Fruit fly (Drosophila melanogaster): ENCODE measurements around the gene CG10359.

CG10359 gene

DNA sequence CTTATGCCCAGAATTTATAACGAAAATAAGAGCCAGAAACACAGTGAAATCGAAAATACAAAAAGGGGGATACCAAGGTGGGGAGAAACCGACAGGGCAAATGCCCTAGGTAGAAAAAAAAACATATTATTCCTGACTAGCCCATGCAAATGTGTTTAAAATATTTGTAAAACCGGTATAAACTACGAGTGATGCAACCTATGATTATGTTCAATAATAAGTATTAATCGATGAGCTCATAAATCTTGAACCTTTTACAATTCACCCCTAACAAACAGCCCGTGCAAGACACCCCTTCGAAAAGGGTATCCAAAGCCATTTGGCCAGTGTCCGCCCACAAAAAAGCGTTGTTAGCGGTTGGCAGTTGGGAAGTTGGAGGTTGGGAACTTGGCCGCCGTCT is 45.9 kb downstream of the CG10359 start:
- TF ChIP-seq tj (GFP tag; optimal IDR thresholded peaks at IDR 0.05) = no peak
- no peak for TF ChIP-seq Clk (GFP tag; optimal IDR thresholded peaks at IDR 0.05)

DNA sequence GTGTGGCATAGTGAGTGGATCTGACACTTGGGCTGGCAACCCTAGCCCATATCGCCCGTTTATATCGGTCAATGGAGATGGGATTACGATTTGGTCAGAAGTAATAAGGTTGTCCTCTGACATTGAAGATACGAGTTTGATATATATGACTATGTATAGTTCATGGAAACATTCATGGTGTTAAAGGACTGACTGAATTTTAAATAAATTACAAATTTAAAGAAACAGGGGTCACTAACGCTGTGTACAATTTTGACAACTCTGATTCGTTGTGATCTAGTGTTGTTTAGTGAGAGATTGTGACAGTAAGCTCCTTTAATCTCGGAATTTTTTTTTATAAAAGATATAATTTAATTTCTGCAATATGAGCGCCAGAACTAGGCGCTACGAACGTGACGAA is 46.8 kb downstream of the CG10359 start, which contains the start of gene CG43098:
CG43098 (plus strand) TSS at position 301 of the 400 bp plus-strand sequence.
- TF ChIP-seq cnc (optimal IDR thresholded peaks at IDR 0.05) (no peak), Clk (GFP tag; optimal IDR thresholded peaks at IDR 0.05) (no peak), ovo (GFP tag; optimal IDR thresholded peaks at IDR 0.05) (no peak), CG11617 (GFP tag; optimal IDR thresholded peaks at IDR 0.05) (no peak), CG5204 (GFP tag; optimal IDR thresholded peaks at IDR 0.05) (no peak), CG12768 (GFP tag; optimal IDR thresholded peaks at IDR 0.05) (no peak), tj (GFP tag; optimal IDR thresholded peaks at IDR 0.05) (no peak)

Measured in whole organism, adult.